Worm (Caenorhabditis elegans) whole organism, young adult: ENCODE measurements around the gene ugt-63.

Experiments used
- B0261.1 ChIP-seq: sonication (generic microtip); optimal IDR thresholded peaks from 2 replicates; lab custom pipeline; 2016; ENCODE audit warnings: mild to moderate bottlenecking, missing genetic modification characterization, moderate library complexity, missing compliant biosample characterization
- B0336.3 ChIP-seq: fragments of 200-800 bp; sonication (Bioruptor generic); IDR thresholded peaks from 2 replicates; pipeline ENCODE4 v1.3.6; 2022; ENCODE audit warnings: missing genetic modification characterization, missing compliant biosample characterization
- K12H6.12 ChIP-seq: fragments of 200-800 bp; sonication (Bioruptor generic); optimal IDR thresholded peaks from 2 replicates; lab custom pipeline; 2018; ENCODE audit warnings: mild to moderate bottlenecking, missing genetic modification characterization, missing compliant biosample characterization
- aptf-2 ChIP-seq: fragments of 200-800 bp; sonication (Bioruptor generic); conservative IDR thresholded peaks from 2 replicates; pipeline ENCODE4 v1.3.6; 2022; ENCODE audit warnings: missing genetic modification reagents, missing genetic modification characterization, missing compliant biosample characterization
- bed-1 ChIP-seq: fragments of 200-800 bp; sonication (Bioruptor generic); IDR thresholded peaks from 2 replicates; pipeline ENCODE4 v1.3.6; 2022; ENCODE audit warnings: missing genetic modification reagents, missing genetic modification characterization, missing compliant biosample characterization
- cebp-1 ChIP-seq, 2 experiments: fragments of 200-800 bp in 1 of 2; sonication (Bioruptor generic) in 1 of 2; sonication (generic microtip) in 1 of 2; IDR thresholded peaks in 1 of 2; optimal IDR thresholded peaks in 1 of 2; 2 replicates each; pipeline versions ENCODE4 v1.3.6 to Lab custom; 2017 to 2022; ENCODE audit warnings: missing compliant biosample characterization in 2 of 2, missing genetic modification characterization in 2 of 2, mild to moderate bottlenecking in 1 of 2, missing genetic modification reagents in 1 of 2, moderate library complexity in 1 of 2
- ceh-27 ChIP-seq: fragments of 200-800 bp; sonication (Bioruptor generic); optimal IDR thresholded peaks from 2 replicates; lab custom pipeline; 2018; ENCODE audit warnings: mild to moderate bottlenecking, missing genetic modification characterization, moderate library complexity, missing compliant biosample characterization
- hmg-1.2 ChIP-seq: fragments of 200-800 bp; sonication (Bioruptor generic); IDR thresholded peaks from 2 replicates; pipeline ENCODE4 v1.3.6; 2022; ENCODE audit warnings: missing genetic modification reagents, missing genetic modification characterization, missing compliant biosample characterization
- rec-8 ChIP-seq, 2 experiments: sonication (generic microtip); optimal IDR thresholded peaks; 2 replicates each; lab custom pipeline; 2016; ENCODE audit warnings: mild to moderate bottlenecking in 2 of 2, missing genetic modification characterization in 2 of 2, missing genetic modification reagents in 2 of 2, missing genotype in 2 of 2, missing biosample characterization in 1 of 2, missing compliant biosample characterization in 1 of 2, moderate library complexity in 1 of 2
- somi-1 ChIP-seq: fragments of 200-800 bp; sonication (Bioruptor generic); optimal IDR thresholded peaks from 2 replicates; lab custom pipeline; 2018; ENCODE audit warnings: mild to moderate bottlenecking, missing genetic modification characterization, missing compliant biosample characterization
- sptf-2 ChIP-seq: fragments of 200-800 bp; sonication (Bioruptor generic); optimal IDR thresholded peaks from 2 replicates; lab custom pipeline; 2018; ENCODE audit warnings: mild to moderate bottlenecking, missing genetic modification characterization, missing compliant biosample characterization
- ztf-18 ChIP-seq: sonication (generic microtip); optimal IDR thresholded peaks from 2 replicates; lab custom pipeline; 2016; ENCODE audit warnings: missing genotype, mild to moderate bottlenecking, missing genetic modification characterization, missing compliant biosample characterization

Gene ugt-63

ce11 chrV:5064761-5065421 lies 45.7 kb downstream of the ugt-63 start, which contains the start of gene mlk-1 (continued):
- TF ChIP-seq cebp-1 (GFP tag; IDR thresholded peaks at IDR 0.05; lab: Robert Waterston, UW) = no peak
- TF ChIP-seq cebp-1 (tag; optimal IDR thresholded peaks at IDR 0.05; lab: Kevin White, UChicago) = peak; percentile 64
- no peak for TF ChIP-seq sptf-2
- peak; percentile 39 for TF ChIP-seq somi-1 (GFP tag; lab: Kevin White, UChicago)
- peak; percentile 22 for TF ChIP-seq ztf-18 (tag; lab: Kevin White, UChicago)
- TF ChIP-seq rec-8 (tag; optimal IDR thresholded peaks at IDR 0.05; lab: Kevin White, UChicago) = no peak
- peak; percentile 59; the same call in 1 of the 2 replicates for TF ChIP-seq hmg-1.2 (GFP tag; lab: Robert Waterston, UW)
- no peak for TF ChIP-seq bed-1
- peak; percentile 47 for TF ChIP-seq ceh-27 (GFP tag; lab: Kevin White, UChicago)
- no peak for TF ChIP-seq B0261.1
- peak; percentile 73; the same call in 1 of the 2 replicates for TF ChIP-seq B0336.3 (GFP tag; lab: Robert Waterston, UW)
- TF ChIP-seq aptf-2 (GFP tag; lab: Robert Waterston, UW) = no peak
- peak; percentile 65 for TF ChIP-seq K12H6.12 (tag; lab: Kevin White, UChicago)
- TF ChIP-seq, all 124 proteins: peak for 19
